Fruit fly (Drosophila melanogaster) S2 (cell line): Measurements from ENCODE around the gene CG6980.

Source experiments
- CG8478 ChIP-seq: fragments of >200 bp; optimal IDR thresholded peaks from 2 replicates; lab custom pipeline; 2018
- CTCF ChIP-seq, 2 experiments: fragments of >200 bp; optimal IDR thresholded peaks; 2 replicates each; lab custom pipeline; 2018

DNA sequence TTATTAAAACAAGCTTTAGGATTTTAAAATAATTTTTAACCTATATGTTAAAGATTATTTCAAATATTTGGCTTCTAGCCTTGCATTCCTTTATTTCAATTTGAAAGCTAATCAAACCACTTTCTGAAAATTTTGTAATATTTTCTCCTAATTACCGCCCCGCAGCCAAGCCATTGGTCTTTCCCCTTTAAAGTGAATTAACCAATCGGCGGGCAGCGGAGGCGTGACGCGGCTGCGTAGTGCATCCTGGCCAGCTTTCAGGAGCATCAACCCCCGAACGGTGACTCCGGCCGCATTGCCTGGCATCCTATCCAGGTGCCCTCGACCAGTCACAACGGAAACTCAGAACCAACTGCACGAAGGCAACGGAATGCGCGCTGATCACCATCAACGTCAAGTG is 19.7 kb upstream of the CG6980 start, which contains the start of gene Ets96B:
- TF ChIP-seq CTCF (optimal IDR thresholded peaks at IDR 0.05; lab: Kevin White, UChicago) (no peak), CG8478 (lab: Kevin White, UChicago) (no peak)
